Worm (Caenorhabditis elegans) whole organism, young adult: ENCODE data around the gene exc-15.

ENCODE experiments used
- C06A6.2 ChIP-seq: fragments of 200-800 bp; sonication (Bioruptor generic); conservative IDR thresholded peaks from 2 replicates; pipeline ENCODE4 v1.3.6; 2022; ENCODE audit warnings: missing genetic modification characterization, missing compliant biosample characterization
- F49E8.2 ChIP-seq: sonication (generic microtip); optimal IDR thresholded peaks from 3 replicates; lab custom pipeline; 2017; ENCODE audit warnings: missing genetic modification characterization, mild to moderate bottlenecking, missing compliant biosample characterization, antibody characterized with exemption, moderate library complexity; ENCODE audit not compliant: insufficient read depth
- F57A8.1 ChIP-seq: fragments of 200-800 bp; sonication (Bioruptor generic); optimal IDR thresholded peaks from 2 replicates; lab custom pipeline; 2018; ENCODE audit warnings: mild to moderate bottlenecking, missing genetic modification characterization, moderate library complexity, missing compliant biosample characterization
- F57C9.4 ChIP-seq: sonication (generic microtip); optimal IDR thresholded peaks from 2 replicates; lab custom pipeline; 2017; ENCODE audit warnings: mild to moderate bottlenecking, missing genetic modification characterization, missing compliant biosample characterization
- attf-3 ChIP-seq: fragments of 200-800 bp; sonication (Bioruptor generic); conservative IDR thresholded peaks from 2 replicates; pipeline ENCODE4 v1.3.6; 2022; ENCODE audit warnings: missing genetic modification reagents, missing genetic modification characterization, missing compliant biosample characterization
- ceh-58 ChIP-seq: fragments of 200-800 bp; sonication (Bioruptor generic); IDR thresholded peaks from 2 replicates; pipeline ENCODE4 v1.3.6; 2022; ENCODE audit warnings: missing genetic modification characterization, missing compliant biosample characterization
- efl-1 ChIP-seq: fragments of 150-350 bp; optimal IDR thresholded peaks from 2 replicates; lab custom pipeline; 2014; ENCODE audit warnings: missing biosample characterization, missing genetic modification reagents, missing genetic modification characterization
- egrh-3 ChIP-seq: fragments of 200-800 bp; sonication (Bioruptor generic); IDR thresholded peaks from 2 replicates; pipeline ENCODE4 v1.3.6; 2022; ENCODE audit warnings: missing genetic modification reagents, missing genetic modification characterization, missing compliant biosample characterization
- tbp1 ChIP-seq: fragments of 200-800 bp; sonication (Bioruptor generic); optimal IDR thresholded peaks from 2 replicates; lab custom pipeline; 2018; ENCODE audit warnings: mild to moderate bottlenecking, missing genetic modification characterization, missing compliant biosample characterization
- unc-130 ChIP-seq: sonication (generic microtip); optimal IDR thresholded peaks from 2 replicates; lab custom pipeline; 2016; ENCODE audit warnings: missing genetic modification reagents, missing genetic modification characterization, missing compliant biosample characterization
- xnd-1 ChIP-seq: sonication (generic microtip); optimal IDR thresholded peaks from 2 replicates; lab custom pipeline; 2016; ENCODE audit warnings: missing genotype, missing genetic modification reagents, missing genetic modification characterization, missing compliant biosample characterization
- ztf-6 ChIP-seq: fragments of 200-800 bp; sonication (Bioruptor generic); IDR thresholded peaks from 2 replicates; pipeline ENCODE4 v1.3.6; 2022; ENCODE audit warnings: missing genetic modification reagents, missing genetic modification characterization, missing compliant biosample characterization

DNA sequence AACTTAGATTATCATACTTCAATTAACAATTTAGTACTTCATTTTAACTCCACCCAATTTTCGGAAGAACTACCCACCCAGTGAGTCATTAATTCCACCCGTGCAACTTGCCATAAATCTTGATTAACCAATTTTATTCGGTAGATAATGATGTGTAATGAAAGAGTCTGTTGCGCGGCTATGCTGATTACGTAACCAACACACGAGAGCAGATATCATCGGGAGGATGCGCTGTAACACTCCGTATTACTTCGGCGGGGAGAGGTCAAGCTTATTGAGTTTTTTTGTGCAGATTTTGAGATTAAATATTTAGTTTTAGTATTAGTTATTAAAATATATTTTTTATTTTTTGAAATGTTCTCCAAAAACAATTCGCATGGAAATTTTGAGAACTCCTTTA lies 5.7 kb downstream of the exc-15 start:
- TF ChIP-seq efl-1: no peak
- TF ChIP-seq attf-3 (GFP tag; lab: Robert Waterston, UW): no peak
- no peak for TF ChIP-seq ztf-6 (GFP tag; lab: Robert Waterston, UW)
- no peak for TF ChIP-seq C06A6.2
- TF ChIP-seq xnd-1 (tag; lab: Kevin White, UChicago): no peak
- TF ChIP-seq tbp1: no peak
- no peak for TF ChIP-seq F57A8.1 (GFP tag; lab: Kevin White, UChicago)
- TF ChIP-seq F49E8.2 (tag; lab: Kevin White, UChicago): no peak
- TF ChIP-seq unc-130 (GFP tag; lab: Kevin White, UChicago): no peak
- TF ChIP-seq ceh-58 (GFP tag; lab: Robert Waterston, UW): no peak
- no peak for TF ChIP-seq F57C9.4 (tag; lab: Kevin White, UChicago)
- no peak for TF ChIP-seq egrh-3 (GFP tag; lab: Robert Waterston, UW)
